Worm (Caenorhabditis elegans) whole organism, midembryonic: ENCODE data around the gene F46B3.7.

ENCODE experiments used
- T22C8.4 ChIP-seq: fragments of 200-800 bp; sonication (Bioruptor generic); IDR thresholded peaks from 2 replicates; pipeline ENCODE4 v1.3.6; 2022; ENCODE audit warnings: missing genetic modification characterization, missing compliant biosample characterization
- klf-2 ChIP-seq: fragments of 200-800 bp; sonication (Bioruptor generic); conservative IDR thresholded peaks from 2 replicates; pipeline ENCODE4 v1.3.6; 2022; ENCODE audit warnings: missing genetic modification reagents, missing genetic modification characterization, missing compliant biosample characterization
- tab-1 ChIP-seq: fragments of 200-800 bp; sonication (Bioruptor generic); IDR thresholded peaks from 2 replicates; pipeline ENCODE4 v1.3.6; 2022; ENCODE audit warnings: missing genetic modification characterization, missing compliant biosample characterization

DNA sequence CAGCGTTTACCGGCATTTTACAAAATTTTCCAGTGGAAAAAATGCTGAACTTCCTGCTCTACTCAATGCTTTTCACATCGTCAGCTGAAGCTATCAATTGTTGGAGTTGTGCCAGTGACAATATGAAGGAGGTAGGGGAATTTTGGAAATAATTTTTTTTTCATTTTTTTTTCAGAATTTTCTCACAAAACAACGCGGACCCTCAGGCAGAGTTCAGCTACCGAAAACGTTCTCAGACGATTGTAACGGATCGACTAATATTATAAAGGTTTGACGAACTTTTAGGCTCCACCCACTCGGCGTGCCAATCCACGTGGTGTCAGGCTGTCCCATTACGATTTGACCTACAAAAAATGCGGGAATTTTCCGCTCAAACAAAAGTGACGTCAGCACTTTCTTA is 39.0 kb downstream of the F46B3.7 start, which contains the start of gene F26F2.8:
- no peak for TF ChIP-seq tab-1 (GFP tag; lab: Robert Waterston, UW)
- TF ChIP-seq klf-2 (GFP tag; lab: Robert Waterston, UW), result no peak
- TF ChIP-seq T22C8.4 (GFP tag; lab: Robert Waterston, UW), result no peak
